ENCODE assay signal across 1 worm cellular context in genomic region chrV:17962500-17962899, ce11.
TF ChIP-seq lines count a peak whose summit lies in the region.

No protein-coding gene starts in this region.

TF ChIP-seq in whole organism, L4 larva, 104 proteins besides CTCF, POLR2A, EP300 and RAD21 (continued from another document):
- TF ChIP-seq hif-1 (tag; optimal IDR thresholded peaks at IDR 0.05; lab: Kevin White, UChicago): no peak
- no peak for TF ChIP-seq D1046.2 (GFP tag; IDR thresholded peaks at IDR 0.05; lab: Robert Waterston, UW)
